Worm (Caenorhabditis elegans) whole organism, L1 larva: ENCODE data around the gene C12D12.3.

Source experiments
- lin-13 ChIP-seq: fragments of 150-350 bp; optimal IDR thresholded peaks from 2 replicates; lab custom pipeline; 2014; ENCODE audit warnings: missing biosample characterization, missing genetic modification reagents, missing genetic modification characterization
- lin-35 ChIP-seq, 2 experiments: fragments of 150-350 bp; optimal IDR thresholded peaks; 2 replicates each; lab custom pipeline; 2014; ENCODE audit warnings: missing biosample characterization in 2 of 2, missing genetic modification characterization in 2 of 2, missing genetic modification reagents in 2 of 2
- lin-39 ChIP-seq: fragments of 150-350 bp; optimal IDR thresholded peaks from 2 replicates; lab custom pipeline; 2014; ENCODE audit warnings: missing biosample characterization, missing genetic modification reagents, missing genetic modification characterization
- lsy-2 ChIP-seq, 2 experiments: fragments of 150-350 bp; optimal IDR thresholded peaks; 2 replicates each; lab custom pipeline; 2014; ENCODE audit warnings: missing biosample characterization in 2 of 2, missing genetic modification characterization in 2 of 2
- mdl-1 ChIP-seq, 2 experiments: fragments of 150-350 bp; optimal IDR thresholded peaks; 2 replicates each; lab custom pipeline; 2014 to 2017; ENCODE audit warnings: missing biosample characterization in 2 of 2, missing genetic modification characterization in 2 of 2, inconsistent platforms in 1 of 2
- nhr-11 ChIP-seq: fragments of 150-350 bp; optimal IDR thresholded peaks from 2 replicates; lab custom pipeline; 2014; ENCODE audit warnings: missing biosample characterization, missing genetic modification characterization
- nhr-28 ChIP-seq: fragments of 150-350 bp; optimal IDR thresholded peaks from 2 replicates; lab custom pipeline; 2014; ENCODE audit warnings: missing biosample characterization, missing genetic modification characterization
- nhr-76 ChIP-seq: sonication (generic microtip); optimal IDR thresholded peaks from 2 replicates; lab custom pipeline; 2017; ENCODE audit warnings: missing biosample characterization, missing genetic modification characterization
- nhr-85 ChIP-seq: sonication (generic microtip); peaks from one replicate; lab custom pipeline; 2016; ENCODE audit warnings: missing genetic modification characterization, inconsistent platforms, missing compliant biosample characterization
- sup-37 ChIP-seq: fragments of 200-800 bp; sonication (Bioruptor generic); optimal IDR thresholded peaks from 2 replicates; lab custom pipeline; 2018; ENCODE audit warnings: mild to moderate bottlenecking, missing genetic modification characterization, missing compliant biosample characterization

ce11 chrX:3508906-3509305 lies 19.8 kb downstream of the C12D12.3 start, which contains the start of gene sox-4:
- TF ChIP-seq nhr-85 (no peak), lsy-2 (tag; optimal IDR thresholded peaks at IDR 0.05; lab: Kevin White, UChicago) (no peak), lin-39 (tag; lab: Kevin White, UChicago) (no peak), nhr-11 (tag; lab: Kevin White, UChicago) (no peak), nhr-28 (tag; lab: Kevin White, UChicago) (no peak), nhr-76 (no peak), lin-13 (GFP tag; lab: Kevin White, UChicago) (no peak), mdl-1 (tag; optimal IDR thresholded peaks at IDR 0.05; lab: Kevin White, UChicago) (no peak), lin-35 (GFP tag; optimal IDR thresholded peaks at IDR 0.05; lab: Kevin White, UChicago) (no peak), sup-37 (GFP tag; lab: Kevin White, UChicago) (no peak)
